Worm (Caenorhabditis elegans): ENCODE results near the gene Y17G7B.12.

The Y17G7B.12 gene

ce11 chrII:11977363-11977762 lies 46.3 kb upstream of the Y17G7B.12 start, which contains the start of gene Y17G7B.21 (continued):
- TF ChIP-seq sup-37 (GFP tag; optimal IDR thresholded peaks at IDR 0.05) (no peak), hlh-17 (GFP tag; optimal IDR thresholded peaks at IDR 0.05; ENCODE audit: borderline replicate concordance) (peak; percentile 72), tbx-2 (tag; optimal IDR thresholded peaks at IDR 0.05) (no peak), isw-1 (GFP tag; IDR thresholded peaks at IDR 0.05) (no peak), dpl-1 (GFP tag; optimal IDR thresholded peaks at IDR 0.05) (no peak), egl-27 (tag; optimal IDR thresholded peaks at IDR 0.05) (no peak), rnt-1 (tag; optimal IDR thresholded peaks at IDR 0.05) (no peak), grh-1 (GFP tag; IDR thresholded peaks at IDR 0.05) (0 out of 2 replicates have a peak, but pooled peaks have one; percentile 21), lin-13 (GFP tag; optimal IDR thresholded peaks at IDR 0.05) (no peak), mef-2 (tag; optimal IDR thresholded peaks at IDR 0.05) (no peak), lir-3 (tag; optimal IDR thresholded peaks at IDR 0.05; ENCODE audit: poor library complexity) (no peak), fkh-8 (tag; optimal IDR thresholded peaks at IDR 0.05) (no peak), snu-23 (GFP tag; optimal IDR thresholded peaks at IDR 0.05) (no peak), zag-1 (tag; optimal IDR thresholded peaks at IDR 0.05) (no peak), swsn-7 (tag; optimal IDR thresholded peaks at IDR 0.05) (no peak), nhr-11 (tag; optimal IDR thresholded peaks at IDR 0.05) (no peak), ama-1 (optimal IDR thresholded peaks at IDR 0.05) (no peak), sox-4 (tag; optimal IDR thresholded peaks at IDR 0.05) (no peak), nhr-12 (tag; optimal IDR thresholded peaks at IDR 0.05) (no peak), nhr-77 (tag; optimal IDR thresholded peaks at IDR 0.05) (peak; percentile 6), ztf-4 (tag; optimal IDR thresholded peaks at IDR 0.05) (no peak), pag-3 (tag; optimal IDR thresholded peaks at IDR 0.05; ENCODE audit: borderline replicate concordance, insufficient read depth) (no peak), C16A3.4 (tag; optimal IDR thresholded peaks at IDR 0.05) (no peak)

DNA sequence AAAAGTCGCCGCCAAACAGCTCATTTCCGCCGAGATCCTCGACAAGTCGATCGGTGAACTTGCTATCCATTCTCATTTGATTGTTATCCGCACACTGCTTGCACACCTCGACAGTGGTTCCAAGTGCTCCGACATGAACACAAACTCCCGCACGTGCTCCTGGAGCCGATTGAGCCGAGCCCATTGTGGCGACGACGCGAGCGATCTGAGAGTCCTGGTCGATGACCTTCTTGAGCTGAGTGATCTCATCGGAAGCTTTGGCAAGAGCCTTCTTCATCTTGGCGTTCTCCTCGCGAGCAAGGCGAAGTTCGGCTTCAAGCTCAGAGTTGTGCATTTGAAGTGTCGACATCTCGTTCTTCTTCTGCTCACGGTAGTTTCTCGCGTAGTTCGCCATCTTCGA lies 45.2 kb upstream of the Y17G7B.12 start:
- no peak for TF ChIP-seq efl-1 (optimal IDR thresholded peaks at IDR 0.05)
- TF ChIP-seq efl-1 (GFP tag; optimal IDR thresholded peaks at IDR 0.05 in 1 of 2) = peak in 1 of 2 experiments; percentile 9
- no peak for TF ChIP-seq elt-2 (tag; optimal IDR thresholded peaks at IDR 0.05)
- no peak for TF ChIP-seq snpc-4 (tag; optimal IDR thresholded peaks at IDR 0.05)
- TF ChIP-seq nhr-76 (tag; optimal IDR thresholded peaks at IDR 0.05) = no peak
- TF ChIP-seq unc-30 (tag; optimal IDR thresholded peaks at IDR 0.05) = no peak
- TF ChIP-seq alr-1 (tag; optimal IDR thresholded peaks at IDR 0.05; ENCODE audit: borderline replicate concordance) = no peak
- no peak for TF ChIP-seq nhr-85 (tag)

ce11 chrII:11978920-11979319 lies 44.7 kb upstream of the Y17G7B.12 start:
- TF ChIP-seq efl-1 (optimal IDR thresholded peaks at IDR 0.05) (no peak), efl-1 (GFP tag; optimal IDR thresholded peaks at IDR 0.05 in 1 of 2) (peak in 1 of 2 experiments; percentile 77), nhr-85 (tag) (peak; percentile 63), zag-1 (tag; optimal IDR thresholded peaks at IDR 0.05) (no peak)

ce11 chrII:11979449-11980095 lies 44.1 kb upstream of the Y17G7B.12 start, which contains the start of the genes ash-2 and Y17G7B.20:
Gene ash-2 (plus strand): TSS chrII:11979838.
Gene Y17G7B.20 (minus strand): TSS chrII:11979844.
- TF ChIP-seq ceh-82 (tag; optimal IDR thresholded peaks at IDR 0.05) (peak; percentile 54 to 81 (median 59)), nhr-84 (tag; optimal IDR thresholded peaks at IDR 0.05) (no peak), dpl-1 (GFP tag; optimal IDR thresholded peaks at IDR 0.05) (peak in 1 of 3 experiments; percentile 35), lin-35 (GFP tag; optimal IDR thresholded peaks at IDR 0.05) (peak; percentile 42 to 54), mep-1 (tag; optimal IDR thresholded peaks at IDR 0.05) (peak; percentile 25), grh-1 (GFP tag; IDR thresholded peaks at IDR 0.05) (0 out of 2 replicates have a peak, but pooled peaks have one; percentile 19), unc-130 (tag; optimal IDR thresholded peaks at IDR 0.05) (peak; percentile 16), skn-1 (tag; optimal IDR thresholded peaks at IDR 0.05) (peak; percentile 29), rnt-1 (tag; optimal IDR thresholded peaks at IDR 0.05) (peak; percentile 46), alr-1 (tag; optimal IDR thresholded peaks at IDR 0.05; ENCODE audit: borderline replicate concordance) (no peak), efl-1 (optimal IDR thresholded peaks at IDR 0.05) (peak in 1 of 2 experiments; percentile 42), efl-1 (GFP tag; optimal IDR thresholded peaks at IDR 0.05 in 1 of 2) (peak in 1 of 2 experiments; percentile 47)

All from whole organism, L1 larva.